Fruit fly (Drosophila melanogaster): ENCODE results near the gene CG10098.
A peak's percentile ranks its signal among the peaks of the same experiment; 100 is the strongest.

The CG10098 gene

DNA sequence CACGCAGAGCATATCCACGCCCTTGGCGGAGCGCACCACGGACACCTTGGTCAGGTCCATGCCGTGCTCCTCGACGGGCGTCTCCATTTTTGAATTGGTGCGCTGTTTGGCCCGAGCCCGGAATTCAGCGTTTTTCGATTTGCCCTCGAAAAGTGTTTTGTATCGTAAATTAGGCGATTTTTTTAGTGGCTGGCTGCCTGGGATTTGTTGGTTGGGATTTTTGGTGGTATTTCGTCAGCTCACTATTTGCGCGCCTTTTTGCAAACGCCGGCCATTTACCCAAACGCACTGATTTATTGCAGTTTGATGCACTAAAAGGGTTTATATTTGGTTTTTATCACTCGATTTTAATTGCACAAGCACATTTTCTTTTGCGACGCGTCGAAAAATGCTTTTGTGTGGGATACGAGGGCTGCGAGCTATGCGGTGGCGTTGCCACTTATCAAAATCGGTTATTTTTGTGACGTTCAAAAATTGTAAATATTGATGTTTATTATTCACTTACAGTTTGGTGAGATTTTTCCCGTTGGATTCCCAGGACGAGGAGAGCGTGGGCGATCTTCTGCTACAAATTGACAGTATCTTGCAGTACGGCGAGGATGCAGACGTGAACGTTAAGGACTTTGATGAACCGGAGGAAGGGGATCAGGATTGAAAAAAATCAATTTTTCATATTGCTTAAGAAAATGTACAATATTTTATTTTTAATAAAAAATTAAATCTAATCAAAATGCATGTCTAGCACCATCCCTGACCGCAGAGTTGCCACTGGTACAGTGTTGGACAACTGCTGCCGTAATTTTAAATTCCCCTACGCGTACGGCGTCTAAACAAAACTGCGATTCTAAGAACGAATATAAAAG, 26.4 kb downstream of the CG10098 start, which contains the start of the genes gfzf and Sas-4 (continued):
- TF ChIP-seq CrebB (tag; optimal IDR thresholded peaks at IDR 0.05) (no peak), lbe (GFP tag; optimal IDR thresholded peaks at IDR 0.05) (no peak), CG6813 (GFP tag; optimal IDR thresholded peaks at IDR 0.05) (no peak), D19B (GFP tag; optimal IDR thresholded peaks at IDR 0.05) (peak; percentile 34), CG2875 (GFP tag; optimal IDR thresholded peaks at IDR 0.05) (peak; percentile 40), Gug (GFP tag; IDR thresholded peaks at IDR 0.05) (peak; percentile 47; the same call in 2 of the 4 replicates), unc-4 (GFP tag; IDR thresholded peaks at IDR 0.05; ENCODE audit: partially characterized antibody) (no peak), Xbp1 (GFP tag; optimal IDR thresholded peaks at IDR 0.05) (peak; percentile 81), HLHmδ (GFP tag; optimal IDR thresholded peaks at IDR 0.05) (no peak), row (GFP tag; IDR thresholded peaks at IDR 0.05) (peak; percentile 75), CG10959 (GFP tag; IDR thresholded peaks at IDR 0.05) (no peak), fd102C (GFP tag; optimal IDR thresholded peaks at IDR 0.05) (no peak), CG13775 (GFP tag; optimal IDR thresholded peaks at IDR 0.05) (peak; percentile 78), Doc2 (GFP tag; IDR thresholded peaks at IDR 0.05) (no peak), CG31441 (GFP tag; IDR thresholded peaks at IDR 0.05) (peak; percentile 57), sob (GFP tag; IDR thresholded peaks at IDR 0.05) (peak; percentile 70; the same call in 1 of the 2 replicates), grau (tag; optimal IDR thresholded peaks at IDR 0.05) (peak; percentile 55), Eip74EF (GFP tag; optimal IDR thresholded peaks at IDR 0.05) (no peak), exex (tag; optimal IDR thresholded peaks at IDR 0.05) (no peak), yki (optimal IDR thresholded peaks at IDR 0.05) (no peak), CG12391 (tag; optimal IDR thresholded peaks at IDR 0.05) (peak; percentile 56), bab2 (GFP tag; optimal IDR thresholded peaks at IDR 0.05) (peak; percentile 31), CG10267 (tag; optimal IDR thresholded peaks at IDR 0.05) (peak; percentile 92), stwl (tag; optimal IDR thresholded peaks at IDR 0.05) (peak; percentile 39), tna (GFP tag; IDR thresholded peaks at IDR 0.05; ENCODE audit: partially characterized antibody) (no peak), CG15269 (tag; optimal IDR thresholded peaks at IDR 0.05) (peak; percentile 47), CG2199 (GFP tag; IDR thresholded peaks at IDR 0.05) (no peak), Pdp1 (GFP tag; optimal IDR thresholded peaks at IDR 0.05) (peak; percentile 9 to 58), CG6254 (GFP tag; optimal IDR thresholded peaks at IDR 0.05) (no peak), CG14441 (GFP tag; IDR thresholded peaks at IDR 0.05) (peak; percentile 57), ftz-f1 (GFP tag; optimal IDR thresholded peaks at IDR 0.05) (no peak), Sry-δ (GFP tag; optimal IDR thresholded peaks at IDR 0.05) (peak; percentile 23), CG8089 (GFP tag; optimal IDR thresholded peaks at IDR 0.05) (peak; percentile 10), lola (GFP tag; optimal IDR thresholded peaks at IDR 0.05) (peak in 1 of 3 experiments; percentile 49), wdn (GFP tag; IDR thresholded peaks at IDR 0.05) (peak; percentile 39; the same call in 1 of the 2 replicates), Dek (tag; optimal IDR thresholded peaks at IDR 0.05) (peak; percentile 61), HLH4C (GFP tag; IDR thresholded peaks at IDR 0.05; ENCODE audit: partially characterized antibody) (no peak), trh (GFP tag; optimal IDR thresholded peaks at IDR 0.05) (no peak), Usf (GFP tag; optimal IDR thresholded peaks at IDR 0.05) (peak; percentile 64), her (GFP tag; optimal IDR thresholded peaks at IDR 0.05) (no peak), CG6272 (GFP tag; IDR thresholded peaks at IDR 0.05) (peak; percentile 41), Dref (GFP tag; IDR thresholded peaks at IDR 0.05) (0 out of 2 replicates have a peak, but pooled peaks have one; percentile 32), Tbp (GFP tag; optimal IDR thresholded peaks at IDR 0.05) (no peak), Atf6 (GFP tag; IDR thresholded peaks at IDR 0.05) (peak; percentile 38; the same call in 1 of the 2 replicates), Scr (GFP tag; IDR thresholded peaks at IDR 0.05; ENCODE audit: partially characterized antibody) (no peak), CG17359 (tag; optimal IDR thresholded peaks at IDR 0.05) (peak; percentile 48), peb (GFP tag; IDR thresholded peaks at IDR 0.05) (peak; percentile 51; the same call in 1 of the 2 replicates), pros (GFP tag; optimal IDR thresholded peaks at IDR 0.05) (no peak)
